Worm (Caenorhabditis elegans): ENCODE measurements around the gene Y59H11AM.4.

The Y59H11AM.4 gene

ce11 chrIV:8600712-8601330 is 30.7 kb upstream of the Y59H11AM.4 start, which contains the start of gene Y59H11AR.4:
Gene Y59H11AR.4 (minus strand): TSS chrIV:8600762.
- peak; percentile 2 for TF ChIP-seq hlh-30 (tag; optimal IDR thresholded peaks at IDR 0.05; ENCODE audit: insufficient read depth)
- TF ChIP-seq nhr-28 (tag; optimal IDR thresholded peaks at IDR 0.05) = peak; percentile 70
- no peak for TF ChIP-seq nhr-102 (tag; optimal IDR thresholded peaks at IDR 0.05)
- TF ChIP-seq unc-62 (GFP tag; optimal IDR thresholded peaks at IDR 0.05 in 1 of 2) = peak in 1 of 2 experiments; percentile 15
- no peak for TF ChIP-seq unc-62 (tag; optimal IDR thresholded peaks at IDR 0.05)

DNA sequence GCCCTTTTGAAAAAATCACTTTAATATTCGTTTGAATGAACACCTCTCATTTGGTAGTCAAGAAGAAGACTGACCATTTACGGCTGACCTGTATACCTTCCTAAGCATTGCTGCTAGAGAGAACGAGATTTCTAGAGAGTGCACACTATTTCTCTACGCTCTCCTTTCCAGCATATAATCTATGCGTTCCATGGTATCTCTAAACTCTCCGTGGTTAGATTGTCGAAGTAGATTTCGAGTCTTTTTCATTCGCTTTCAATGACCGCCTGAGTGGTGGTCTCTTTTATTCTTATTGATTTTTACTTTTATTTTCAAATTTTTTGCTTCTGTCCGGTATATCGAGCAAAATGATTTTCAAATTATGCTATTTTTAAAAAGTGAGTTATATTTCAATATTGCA is 27.4 kb upstream of the Y59H11AM.4 start:
- peak; percentile 7 for TF ChIP-seq rbr-2 (tag; optimal IDR thresholded peaks at IDR 0.05)
- TF ChIP-seq saeg-2 (GFP tag; IDR thresholded peaks at IDR 0.05) = no peak
- TF ChIP-seq hlh-11 (tag; optimal IDR thresholded peaks at IDR 0.05) = no peak
- no peak for TF ChIP-seq cey-2 (tag; optimal IDR thresholded peaks at IDR 0.05; ENCODE audit: borderline replicate concordance, insufficient read depth)
- no peak for TF ChIP-seq mes-2 (tag; optimal IDR thresholded peaks at IDR 0.05; ENCODE audit: poor library complexity, severe bottlenecking)
- no peak for TF ChIP-seq F44E2.7 (GFP tag; IDR thresholded peaks at IDR 0.05)
- TF ChIP-seq mxl-3 (GFP tag; optimal IDR thresholded peaks at IDR 0.05) = no peak
- no peak for TF ChIP-seq arid-1 (GFP tag; conservative IDR thresholded peaks at IDR 0.05)
- no peak for TF ChIP-seq daf-16 (GFP tag; optimal IDR thresholded peaks at IDR 0.05)
- TF ChIP-seq daf-16 (tag; optimal IDR thresholded peaks at IDR 0.05) = no peak
- TF ChIP-seq nhr-111 (GFP tag; optimal IDR thresholded peaks at IDR 0.05) = no peak
- TF ChIP-seq duxl-1 (tag; optimal IDR thresholded peaks at IDR 0.05; ENCODE audit: poor library complexity) = peak; percentile 91
- no peak for TF ChIP-seq ceh-20 (GFP tag; IDR thresholded peaks at IDR 0.05)
- no peak for TF ChIP-seq nhr-6 (tag; optimal IDR thresholded peaks at IDR 0.05)
- no peak for TF ChIP-seq zip-11 (GFP tag; IDR thresholded peaks at IDR 0.05)
- no peak for TF ChIP-seq ztf-7 (tag; optimal IDR thresholded peaks at IDR 0.05)
- TF ChIP-seq dmd-9 (GFP tag; IDR thresholded peaks at IDR 0.05) = no peak
- TF ChIP-seq vab-7 (GFP tag; IDR thresholded peaks at IDR 0.05) = no peak
- TF ChIP-seq ztf-11 (tag; optimal IDR thresholded peaks at IDR 0.05) = no peak
- no peak for TF ChIP-seq nhr-42 (GFP tag; IDR thresholded peaks at IDR 0.05)
- TF ChIP-seq ctbp-1 (GFP tag; IDR thresholded peaks at IDR 0.05) = no peak
- TF ChIP-seq lin-39 (tag; optimal IDR thresholded peaks at IDR 0.05) = no peak
- TF ChIP-seq zip-2 (tag; optimal IDR thresholded peaks at IDR 0.05) = no peak
- no peak for TF ChIP-seq ceh-28 (tag; optimal IDR thresholded peaks at IDR 0.05)
- no peak for TF ChIP-seq F49E8.2 (tag; optimal IDR thresholded peaks at IDR 0.05; ENCODE audit: borderline replicate concordance)
- TF ChIP-seq ceh-62 (tag; optimal IDR thresholded peaks at IDR 0.05) = no peak
- peak; percentile 45; the same call in 1 of the 2 replicates for TF ChIP-seq hmg-1.1 (GFP tag; IDR thresholded peaks at IDR 0.05)
- TF ChIP-seq aha-1 (tag) = no peak
- peak in 1 of 2 experiments; percentile 28 for TF ChIP-seq unc-62 (GFP tag; optimal IDR thresholded peaks at IDR 0.05 in 1 of 2)
- TF ChIP-seq unc-62 (tag; optimal IDR thresholded peaks at IDR 0.05) = no peak
- TF ChIP-seq ces-1 (GFP tag; optimal IDR thresholded peaks at IDR 0.05) = no peak
- TF ChIP-seq lim-7 (GFP tag; IDR thresholded peaks at IDR 0.05) = no peak
- no peak for TF ChIP-seq mep-1 (tag; optimal IDR thresholded peaks at IDR 0.05)
- no peak for TF ChIP-seq lin-15B (tag; optimal IDR thresholded peaks at IDR 0.05)
- TF ChIP-seq ceh-44 (GFP tag; IDR thresholded peaks at IDR 0.05) = no peak
- TF ChIP-seq lsy-2 (tag; optimal IDR thresholded peaks at IDR 0.05) = peak in 1 of 2 experiments; percentile 12
- TF ChIP-seq T26A8.4 (GFP tag; IDR thresholded peaks at IDR 0.05) = no peak
- TF ChIP-seq attf-4 (tag; optimal IDR thresholded peaks at IDR 0.05) = no peak
- TF ChIP-seq Y75B8A.6 (GFP tag; IDR thresholded peaks at IDR 0.05) = no peak
